Worm (Caenorhabditis elegans) whole organism, late embryonic: ENCODE measurements around the gene R11D1.2.

Experiments
- ama-1 ChIP-seq: fragments of 150-350 bp; optimal IDR thresholded peaks from 2 replicates; lab custom pipeline; 2014
- ceh-2 ChIP-seq: sonication (generic microtip); optimal IDR thresholded peaks from 2 replicates; lab custom pipeline; 2016; ENCODE audit warnings: missing genotype, missing genetic modification characterization, missing compliant biosample characterization
- elt-4 ChIP-seq: sonication (generic microtip); optimal IDR thresholded peaks from 2 replicates; lab custom pipeline; 2016; ENCODE audit warnings: missing genetic modification characterization, missing compliant biosample characterization
- fkh-6 ChIP-seq: sonication (generic microtip); optimal IDR thresholded peaks from 2 replicates; lab custom pipeline; 2016; ENCODE audit warnings: missing genetic modification characterization, missing compliant biosample characterization
- hlh-15 ChIP-seq: sonication (generic microtip); optimal IDR thresholded peaks from 2 replicates; lab custom pipeline; 2016; ENCODE audit warnings: missing genetic modification characterization, missing compliant biosample characterization
- nfya-1 ChIP-seq: sonication (generic microtip); optimal IDR thresholded peaks from 2 replicates; lab custom pipeline; 2017; ENCODE audit warnings: missing genetic modification characterization, mild to moderate bottlenecking, missing compliant biosample characterization, antibody characterized with exemption, moderate library complexity
- nhr-11 ChIP-seq: fragments of 150-350 bp; optimal IDR thresholded peaks from 2 replicates; lab custom pipeline; 2014; ENCODE audit warnings: missing biosample characterization, missing genetic modification characterization
- pat-9 ChIP-seq: fragments of 200-800 bp; sonication (Bioruptor generic); optimal IDR thresholded peaks from 2 replicates; lab custom pipeline; 2018; ENCODE audit warnings: mild to moderate bottlenecking, missing genetic modification characterization, moderate library complexity, missing compliant biosample characterization
- pha-4 ChIP-seq: fragments of 150-350 bp; optimal IDR thresholded peaks from 2 replicates; lab custom pipeline; 2018; ENCODE audit warnings: missing biosample characterization, missing genetic modification reagents, missing genetic modification characterization
- pros-1 ChIP-seq: fragments of 150-350 bp; optimal IDR thresholded peaks from 2 replicates; lab custom pipeline; 2014; ENCODE audit warnings: missing biosample characterization, missing genetic modification reagents, missing genetic modification characterization
- tbx-7 ChIP-seq: sonication (generic microtip); optimal IDR thresholded peaks from 2 replicates; lab custom pipeline; 2016; ENCODE audit warnings: missing genotype, missing genetic modification characterization, missing compliant biosample characterization
- unc-42 ChIP-seq: sonication (generic microtip); optimal IDR thresholded peaks from 2 replicates; lab custom pipeline; 2016; ENCODE audit warnings: missing genotype, missing genetic modification characterization, missing compliant biosample characterization

ce11 chrV:12667926-12668325 is 40.5 kb upstream of the R11D1.2 start, which contains the start of gene W05B10.4:
- no peak for TF ChIP-seq tbx-7 (tag; lab: Kevin White, UChicago)
- TF ChIP-seq unc-42 (tag; lab: Kevin White, UChicago) = no peak
- TF ChIP-seq pha-4 = no peak
- TF ChIP-seq hlh-15 (tag; lab: Kevin White, UChicago) = no peak
- TF ChIP-seq pat-9 (tag; lab: Kevin White, UChicago) = no peak
- TF ChIP-seq nhr-11 (tag; lab: Kevin White, UChicago) = no peak
- TF ChIP-seq ceh-2 (tag; lab: Kevin White, UChicago) = no peak
- TF ChIP-seq pros-1 (tag; lab: Kevin White, UChicago) = no peak
- TF ChIP-seq nfya-1 (tag; lab: Kevin White, UChicago) = no peak
- no peak for TF ChIP-seq ama-1 (lab: Kevin White, UChicago)
- TF ChIP-seq fkh-6 (tag; lab: Kevin White, UChicago) = no peak
- no peak for TF ChIP-seq elt-4 (tag; lab: Kevin White, UChicago)
